Worm (Caenorhabditis elegans) whole organism, L1 larva: Measurements from ENCODE around the gene D1005.6.

Source experiments
- C04F5.9 ChIP-seq: sonication (generic microtip); optimal IDR thresholded peaks from 2 replicates; lab custom pipeline; 2016; ENCODE audit warnings: missing genetic modification characterization, missing compliant biosample characterization
- C16A3.4 ChIP-seq: fragments of 150-350 bp; optimal IDR thresholded peaks from 2 replicates; lab custom pipeline; 2014; ENCODE audit warnings: missing biosample characterization, missing genetic modification characterization
- F16B12.6 ChIP-seq: fragments of 150-350 bp; optimal IDR thresholded peaks from 2 replicates; lab custom pipeline; 2014; ENCODE audit warnings: missing biosample characterization, missing genetic modification characterization
- Y116A8C.19 ChIP-seq: sonication (generic microtip); optimal IDR thresholded peaks from 2 replicates; lab custom pipeline; 2016; ENCODE audit warnings: missing compliant biosample characterization, missing genetic modification characterization, borderline replicate concordance
- alr-1 ChIP-seq: fragments of 200-800 bp; sonication (Bioruptor generic); optimal IDR thresholded peaks from 2 replicates; lab custom pipeline; 2018; ENCODE audit warnings: borderline replicate concordance, mild to moderate bottlenecking, missing genetic modification characterization, missing compliant biosample characterization
- aly-2 ChIP-seq: fragments of 150-350 bp; optimal IDR thresholded peaks from 2 replicates; lab custom pipeline; 2014; ENCODE audit warnings: missing biosample characterization, missing genetic modification characterization
- ama-1 ChIP-seq: fragments of 150-350 bp; optimal IDR thresholded peaks from 2 replicates; lab custom pipeline; 2014
- blmp-1 ChIP-seq: fragments of 150-350 bp; optimal IDR thresholded peaks from 2 replicates; lab custom pipeline; 2014; ENCODE audit warnings: missing biosample characterization, missing genetic modification characterization
- ceh-63 ChIP-seq: fragments of 200-800 bp; sonication (Bioruptor generic); optimal IDR thresholded peaks from 2 replicates; lab custom pipeline; 2018; ENCODE audit warnings: mild to moderate bottlenecking, missing genetic modification characterization, missing compliant biosample characterization
- ceh-8 ChIP-seq: fragments of 200-800 bp; sonication (Bioruptor generic); optimal IDR thresholded peaks from 2 replicates; lab custom pipeline; 2018; ENCODE audit warnings: mild to moderate bottlenecking, missing genetic modification characterization, moderate library complexity, missing compliant biosample characterization
- ceh-90 ChIP-seq: sonication (generic microtip); optimal IDR thresholded peaks from 2 replicates; lab custom pipeline; 2016; ENCODE audit warnings: missing genetic modification characterization, missing compliant biosample characterization
- efl-1 ChIP-seq, 4 experiments: fragments of 150-350 bp; optimal IDR thresholded peaks in 3 of 4; peaks in 1 of 4; 1 replicate in 1 of 4; 2 replicates in 3 of 4; lab custom pipeline; 2014; ENCODE audit warnings: missing biosample characterization in 2 of 4, missing genetic modification characterization in 2 of 4, missing genetic modification reagents in 2 of 4
- egl-13 ChIP-seq: sonication (generic microtip); optimal IDR thresholded peaks from 2 replicates; lab custom pipeline; 2016; ENCODE audit warnings: missing genotype, missing genetic modification reagents, missing genetic modification characterization, missing compliant biosample characterization
- egl-27 ChIP-seq, 2 experiments: fragments of 150-350 bp in 1 of 2; sonication (generic microtip); optimal IDR thresholded peaks; 3 replicates each; lab custom pipeline; 2017 to 2018; ENCODE audit warnings: missing biosample characterization in 2 of 2, missing genetic modification characterization in 2 of 2, missing genetic modification reagents in 2 of 2
- fkh-10 ChIP-seq: sonication (generic microtip); optimal IDR thresholded peaks from 2 replicates; lab custom pipeline; 2017; ENCODE audit warnings: missing biosample characterization, missing genetic modification reagents, missing genetic modification characterization
- fkh-4 ChIP-seq: sonication (generic microtip); optimal IDR thresholded peaks from 2 replicates; lab custom pipeline; 2016; ENCODE audit warnings: missing compliant biosample characterization, missing genetic modification characterization, borderline replicate concordance
- fos-1 ChIP-seq: fragments of 150-350 bp; optimal IDR thresholded peaks from 2 replicates; lab custom pipeline; 2014; ENCODE audit warnings: missing biosample characterization, missing genetic modification characterization
- grh-1 ChIP-seq: fragments of 200-800 bp; sonication (Bioruptor generic); IDR thresholded peaks from 2 replicates; pipeline ENCODE4 v1.3.6; 2022; ENCODE audit warnings: missing genetic modification reagents, missing genetic modification characterization, missing compliant biosample characterization
- hpl-2 ChIP-seq: fragments of 150-350 bp; optimal IDR thresholded peaks from 2 replicates; lab custom pipeline; 2014; ENCODE audit warnings: missing biosample characterization, missing genetic modification reagents, missing genetic modification characterization
- irx-1 ChIP-seq: sonication (generic microtip); optimal IDR thresholded peaks from 2 replicates; lab custom pipeline; 2016; ENCODE audit warnings: missing genetic modification characterization, missing compliant biosample characterization
- jun-1 ChIP-seq: fragments of 150-350 bp; optimal IDR thresholded peaks from 2 replicates; lab custom pipeline; 2014; ENCODE audit warnings: missing biosample characterization, missing genetic modification reagents, missing genetic modification characterization
- lin-13 ChIP-seq: fragments of 150-350 bp; optimal IDR thresholded peaks from 2 replicates; lab custom pipeline; 2014; ENCODE audit warnings: missing biosample characterization, missing genetic modification reagents, missing genetic modification characterization
- lir-3 ChIP-seq: sonication (generic microtip); optimal IDR thresholded peaks from 2 replicates; lab custom pipeline; 2016; ENCODE audit warnings: mild to moderate bottlenecking, missing genetic modification characterization, moderate library complexity, missing compliant biosample characterization; ENCODE audit not compliant: poor library complexity
- lsy-2 ChIP-seq, 2 experiments: fragments of 150-350 bp; optimal IDR thresholded peaks; 2 replicates each; lab custom pipeline; 2014; ENCODE audit warnings: missing biosample characterization in 2 of 2, missing genetic modification characterization in 2 of 2
- mdl-1 ChIP-seq, 2 experiments: fragments of 150-350 bp; optimal IDR thresholded peaks; 2 replicates each; lab custom pipeline; 2014 to 2017; ENCODE audit warnings: missing biosample characterization in 2 of 2, missing genetic modification characterization in 2 of 2, inconsistent platforms in 1 of 2
- mef-2 ChIP-seq: fragments of 150-350 bp; optimal IDR thresholded peaks from 2 replicates; lab custom pipeline; 2014; ENCODE audit warnings: missing biosample characterization, missing genetic modification characterization
- mep-1 ChIP-seq: fragments of 150-350 bp; optimal IDR thresholded peaks from 2 replicates; lab custom pipeline; 2014; ENCODE audit warnings: missing biosample characterization, missing genetic modification characterization
- nhr-19 ChIP-seq: fragments of 200-800 bp; sonication (Bioruptor generic); conservative IDR thresholded peaks from 2 replicates; pipeline ENCODE4 v1.3.6; 2022; ENCODE audit warnings: missing genetic modification characterization, missing compliant biosample characterization
- nhr-20 ChIP-seq: sonication (generic microtip); optimal IDR thresholded peaks from 2 replicates; lab custom pipeline; 2016; ENCODE audit warnings: mild to moderate bottlenecking, missing genetic modification characterization, missing compliant biosample characterization
- nhr-28 ChIP-seq: fragments of 150-350 bp; optimal IDR thresholded peaks from 2 replicates; lab custom pipeline; 2014; ENCODE audit warnings: missing biosample characterization, missing genetic modification characterization
- nhr-47 ChIP-seq: sonication (generic microtip); optimal IDR thresholded peaks from 2 replicates; lab custom pipeline; 2016; ENCODE audit warnings: mild to moderate bottlenecking, missing genetic modification characterization, moderate library complexity, missing compliant biosample characterization
- nhr-71 ChIP-seq: sonication (generic microtip); optimal IDR thresholded peaks from 2 replicates; lab custom pipeline; 2016; ENCODE audit warnings: mild to moderate bottlenecking, missing genetic modification characterization, moderate library complexity, missing compliant biosample characterization
- nhr-76 ChIP-seq: sonication (generic microtip); optimal IDR thresholded peaks from 2 replicates; lab custom pipeline; 2017; ENCODE audit warnings: missing biosample characterization, missing genetic modification characterization
- nhr-77 ChIP-seq: fragments of 150-350 bp; optimal IDR thresholded peaks from 2 replicates; lab custom pipeline; 2014; ENCODE audit warnings: missing biosample characterization, missing genetic modification characterization
- nhr-90 ChIP-seq: sonication (generic microtip); optimal IDR thresholded peaks from 2 replicates; lab custom pipeline; 2016; ENCODE audit warnings: mild to moderate bottlenecking, missing genetic modification characterization, missing compliant biosample characterization; ENCODE audit not compliant: poor library complexity
- pag-3 ChIP-seq: sonication (generic microtip); optimal IDR thresholded peaks from 2 replicates; lab custom pipeline; 2017; ENCODE audit warnings: missing genetic modification characterization, mild to moderate bottlenecking, missing compliant biosample characterization, antibody characterized with exemption, borderline replicate concordance; ENCODE audit not compliant: insufficient read depth
- pax-3 ChIP-seq: fragments of 200-800 bp; sonication (Bioruptor generic); optimal IDR thresholded peaks from 2 replicates; lab custom pipeline; 2018; ENCODE audit warnings: mild to moderate bottlenecking, missing genetic modification characterization, moderate library complexity, missing compliant biosample characterization
- pqm-1 ChIP-seq: sonication (generic microtip); optimal IDR thresholded peaks from 3 replicates; lab custom pipeline; 2017; ENCODE audit warnings: missing biosample characterization, missing genetic modification characterization
- rnt-1 ChIP-seq: sonication (generic microtip); optimal IDR thresholded peaks from 2 replicates; lab custom pipeline; 2016; ENCODE audit warnings: mild to moderate bottlenecking, missing genetic modification characterization, moderate library complexity, missing compliant biosample characterization
- skn-1 ChIP-seq: fragments of 150-350 bp; optimal IDR thresholded peaks from 2 replicates; lab custom pipeline; 2014; ENCODE audit warnings: missing biosample characterization, missing genetic modification characterization
- snpc-4 ChIP-seq: fragments of 150-350 bp; optimal IDR thresholded peaks from 2 replicates; lab custom pipeline; 2014; ENCODE audit warnings: missing biosample characterization, missing genetic modification characterization
- snu-23 ChIP-seq: sonication (generic microtip); optimal IDR thresholded peaks from 2 replicates; lab custom pipeline; 2016; ENCODE audit warnings: missing genetic modification characterization, missing compliant biosample characterization
- sup-37 ChIP-seq: fragments of 200-800 bp; sonication (Bioruptor generic); optimal IDR thresholded peaks from 2 replicates; lab custom pipeline; 2018; ENCODE audit warnings: mild to moderate bottlenecking, missing genetic modification characterization, missing compliant biosample characterization
- swsn-7 ChIP-seq: sonication (generic microtip); optimal IDR thresholded peaks from 2 replicates; lab custom pipeline; 2016; ENCODE audit warnings: missing genetic modification characterization, missing compliant biosample characterization
- tbx-2 ChIP-seq: sonication (generic microtip); optimal IDR thresholded peaks from 2 replicates; lab custom pipeline; 2016; ENCODE audit warnings: missing genetic modification characterization, missing compliant biosample characterization
- tlp-1 ChIP-seq: fragments of 150-350 bp; optimal IDR thresholded peaks from 2 replicates; lab custom pipeline; 2014; ENCODE audit warnings: missing biosample characterization, missing genetic modification characterization
- unc-130 ChIP-seq: fragments of 150-350 bp; optimal IDR thresholded peaks from 2 replicates; lab custom pipeline; 2017; ENCODE audit warnings: missing biosample characterization, missing genetic modification characterization, inconsistent platforms
- unc-62 ChIP-seq: fragments of 150-350 bp; optimal IDR thresholded peaks from 2 replicates; lab custom pipeline; 2014; ENCODE audit warnings: missing biosample characterization, missing genetic modification reagents, missing genetic modification characterization
- unc-86 ChIP-seq: sonication (generic microtip); optimal IDR thresholded peaks from 2 replicates; lab custom pipeline; 2016; ENCODE audit warnings: missing genetic modification characterization, missing compliant biosample characterization
- unc-98 ChIP-seq: fragments of 200-800 bp; sonication (Bioruptor generic); IDR thresholded peaks from 2 replicates; pipeline ENCODE4 v1.3.6; 2022; ENCODE audit warnings: missing genetic modification characterization, missing compliant biosample characterization
- vab-15 ChIP-seq: sonication (generic microtip); optimal IDR thresholded peaks from 2 replicates; lab custom pipeline; 2017; ENCODE audit warnings: missing genotype, mild to moderate bottlenecking, missing genetic modification characterization, missing compliant biosample characterization
- xbp-1 ChIP-seq: sonication (generic microtip); optimal IDR thresholded peaks from 2 replicates; lab custom pipeline; 2016; ENCODE audit warnings: missing genetic modification characterization, missing compliant biosample characterization
- zag-1 ChIP-seq: fragments of 150-350 bp; optimal IDR thresholded peaks from 2 replicates; lab custom pipeline; 2014; ENCODE audit warnings: missing biosample characterization, missing genetic modification characterization

D1005.6 gene

ce11 chrX:1486135-1486648 lies 21.6 kb upstream of the D1005.6 start, which contains the start of the genes D1005.10 and dhs-25:
D1005.10 (minus strand) TSS chrX:1486185.
dhs-25 (plus strand) TSS chrX:1486532.
- TF ChIP-seq lin-13 (GFP tag; lab: Kevin White, UChicago) (no peak), rnt-1 (tag; lab: Kevin White, UChicago) (peak; percentile 83), Y116A8C.19 (tag; lab: Kevin White, UChicago) (no peak), mef-2 (tag; lab: Kevin White, UChicago) (no peak), C16A3.4 (tag; lab: Kevin White, UChicago) (peak; percentile 67), skn-1 (tag; lab: Kevin White, UChicago) (peak; percentile 80), tlp-1 (tag; lab: Kevin White, UChicago) (no peak), irx-1 (peak; percentile 72), hpl-2 (no peak), fos-1 (peak; percentile 61), blmp-1 (tag; lab: Kevin White, UChicago) (peak; percentile 82), grh-1 (GFP tag; lab: Robert Waterston, UW) (peak; percentile 56), ceh-8 (GFP tag; lab: Kevin White, UChicago) (no peak), C04F5.9 (tag; lab: Kevin White, UChicago) (no peak), fkh-10 (GFP tag; lab: Kevin White, UChicago) (no peak), sup-37 (GFP tag; lab: Kevin White, UChicago) (no peak), lsy-2 (tag; optimal IDR thresholded peaks at IDR 0.05; lab: Kevin White, UChicago) (peak; percentile 71 to 77), fkh-4 (no peak), aly-2 (no peak), unc-130 (tag; lab: Kevin White, UChicago) (peak; percentile 68), nhr-19 (GFP tag; lab: Robert Waterston, UW) (peak; percentile 85), F16B12.6 (tag; lab: Kevin White, UChicago) (no peak), unc-86 (no peak), swsn-7 (tag; lab: Kevin White, UChicago) (peak; percentile 74), zag-1 (tag; lab: Kevin White, UChicago) (no peak), mdl-1 (tag; optimal IDR thresholded peaks at IDR 0.05; lab: Kevin White, UChicago) (peak in 1 of 2 experiments; percentile 90), nhr-47 (tag; lab: Kevin White, UChicago) (peak; percentile 74), alr-1 (tag; lab: Kevin White, UChicago) (no peak), nhr-20 (peak; percentile 96), snu-23 (peak; percentile 92), lir-3 (no peak), vab-15 (tag; lab: Kevin White, UChicago) (no peak), pax-3 (tag; lab: Kevin White, UChicago) (no peak), tbx-2 (tag; lab: Kevin White, UChicago) (peak; percentile 85), unc-62 (GFP tag; lab: Kevin White, UChicago) (no peak), snpc-4 (tag; lab: Kevin White, UChicago) (peak; percentile 56), nhr-90 (tag; lab: Kevin White, UChicago) (peak; percentile 87), efl-1 (optimal IDR thresholded peaks at IDR 0.05; lab: Kevin White, UChicago) (peak; percentile 52 to 54), efl-1 (GFP tag; optimal IDR thresholded peaks at IDR 0.05 in 1 of 2; lab: Kevin White, UChicago) (peak in 1 of 2 experiments; percentile 71), egl-13 (tag; lab: Kevin White, UChicago) (no peak), pag-3 (no peak), ceh-90 (tag; lab: Kevin White, UChicago) (no peak), nhr-71 (tag; lab: Kevin White, UChicago) (peak; percentile 95), egl-27 (tag; optimal IDR thresholded peaks at IDR 0.05; lab: Kevin White, UChicago) (no peak), unc-98 (GFP tag; lab: Robert Waterston, UW) (no peak), xbp-1 (tag; lab: Kevin White, UChicago) (peak; percentile 77), mep-1 (tag; lab: Kevin White, UChicago) (peak; percentile 88), jun-1 (tag; lab: Kevin White, UChicago) (peak; percentile 61), nhr-28 (tag; lab: Kevin White, UChicago) (no peak), pqm-1 (tag; lab: Kevin White, UChicago) (no peak), nhr-77 (tag; lab: Kevin White, UChicago) (peak; percentile 89), nhr-76 (tag; lab: Kevin White, UChicago) (no peak), ceh-63 (no peak), ama-1 (lab: Kevin White, UChicago) (peak; percentile 48)
